Worm (Caenorhabditis elegans): ENCODE measurements around the gene F22E5.12.

DNA sequence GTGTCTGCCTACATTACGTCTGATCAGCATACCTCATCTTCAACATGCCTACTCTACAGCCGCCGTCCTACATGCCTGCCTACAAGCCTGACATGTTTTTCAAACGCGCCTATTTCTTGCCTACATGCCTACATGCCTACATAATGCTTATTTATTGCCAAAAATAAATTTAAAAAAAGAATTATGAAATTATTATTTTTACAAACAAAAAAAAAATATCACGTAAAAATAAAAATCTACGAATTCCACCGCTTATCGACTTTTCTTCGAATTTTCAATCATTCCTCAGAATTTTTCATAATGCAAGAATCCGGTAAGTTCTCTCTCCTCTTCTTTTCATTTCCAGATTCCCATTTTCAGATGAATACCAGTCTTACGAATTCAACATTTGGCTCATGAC, 24.2 kb downstream of the F22E5.12 start, which contains the start of gene D2062.5:
- TF ChIP-seq ztf-11 (tag; optimal IDR thresholded peaks at IDR 0.05) (no peak), ama-1 (optimal IDR thresholded peaks at IDR 0.05) (no peak), fkh-10 (GFP tag; optimal IDR thresholded peaks at IDR 0.05) (no peak), snpc-4 (tag; optimal IDR thresholded peaks at IDR 0.05) (no peak)

Measured in whole organism, L3 larva.